Worm (Caenorhabditis elegans) whole organism, midembryonic: ENCODE data around the gene cdk-1.

ENCODE experiments used
- T22C8.4 ChIP-seq: fragments of 200-800 bp; sonication (Bioruptor generic); IDR thresholded peaks from 2 replicates; pipeline ENCODE4 v1.3.6; 2022; ENCODE audit warnings: missing genetic modification characterization, missing compliant biosample characterization
- cog-1 ChIP-seq: sonication (generic microtip); optimal IDR thresholded peaks from 2 replicates; lab custom pipeline; 2016; ENCODE audit warnings: missing genetic modification characterization, missing compliant biosample characterization
- flt-1 ChIP-seq: fragments of 200-800 bp; sonication (Bioruptor generic); IDR thresholded peaks from 2 replicates; pipeline ENCODE4 v1.3.6; 2022; ENCODE audit warnings: missing genetic modification characterization, missing compliant biosample characterization
- klf-2 ChIP-seq: fragments of 200-800 bp; sonication (Bioruptor generic); conservative IDR thresholded peaks from 2 replicates; pipeline ENCODE4 v1.3.6; 2022; ENCODE audit warnings: missing genetic modification reagents, missing genetic modification characterization, missing compliant biosample characterization
- med-1 ChIP-seq: sonication (generic microtip); optimal IDR thresholded peaks from 2 replicates; lab custom pipeline; 2017; ENCODE audit warnings: missing genetic modification characterization, mild to moderate bottlenecking, missing compliant biosample characterization, antibody characterized with exemption, missing genetic modification reagents; ENCODE audit not compliant: insufficient read depth
- ref-1 ChIP-seq: fragments of 200-800 bp; sonication (Bioruptor generic); conservative IDR thresholded peaks from 2 replicates; pipeline ENCODE4 v1.3.6; 2022; ENCODE audit warnings: missing genetic modification reagents, missing genetic modification characterization, missing compliant biosample characterization
- tab-1 ChIP-seq: fragments of 200-800 bp; sonication (Bioruptor generic); IDR thresholded peaks from 2 replicates; pipeline ENCODE4 v1.3.6; 2022; ENCODE audit warnings: missing genetic modification characterization, missing compliant biosample characterization
- ztf-23 ChIP-seq: fragments of 200-800 bp; sonication (Bioruptor generic); IDR thresholded peaks from 2 replicates; pipeline ENCODE4 v1.3.6; 2022; ENCODE audit warnings: missing genetic modification reagents, missing genetic modification characterization, missing compliant biosample characterization
- ztf-29 ChIP-seq: fragments of 200-800 bp; sonication (Bioruptor generic); IDR thresholded peaks from 2 replicates; pipeline ENCODE4 v1.3.6; 2022; ENCODE audit warnings: missing genetic modification reagents, missing genetic modification characterization, missing compliant biosample characterization

cdk-1 gene

DNA sequence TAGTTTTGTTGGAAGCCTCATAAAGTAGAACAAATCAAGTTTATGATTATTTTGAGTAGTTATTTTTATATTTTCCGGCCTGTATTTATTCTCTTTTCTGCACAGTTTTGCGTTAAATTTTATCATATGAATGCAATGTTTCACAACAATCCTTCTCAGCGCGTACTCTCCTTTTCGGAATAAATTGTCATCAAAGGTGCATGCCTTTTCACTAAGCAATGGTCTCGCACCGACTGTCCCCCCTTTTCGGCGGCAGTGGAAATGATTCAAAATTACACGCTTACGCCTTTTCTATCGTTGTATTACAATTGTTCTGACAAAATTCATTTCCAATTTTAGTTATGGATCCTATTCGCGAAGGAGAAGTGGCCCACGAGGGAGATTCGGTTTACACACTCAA lies at the start of gene cdk-1, which contains the start of gene iff-1:
TSS of gene cdk-1 (plus strand) at position 340 of the 400 bp plus-strand sequence.
TSS of gene iff-1 (minus strand) at position 61 of the 400 bp plus-strand sequence.
- TF ChIP-seq ref-1 (GFP tag; lab: Robert Waterston, UW) (no peak), flt-1 (0 out of 2 replicates have a peak, but pooled peaks have one; percentile 25), cog-1 (no peak), tab-1 (GFP tag; lab: Robert Waterston, UW) (no peak), klf-2 (GFP tag; lab: Robert Waterston, UW) (no peak), ztf-29 (GFP tag; lab: Robert Waterston, UW) (no peak), T22C8.4 (no peak), med-1 (GFP tag; lab: Kevin White, UChicago) (no peak), ztf-23 (GFP tag; lab: Robert Waterston, UW) (no peak)

DNA sequence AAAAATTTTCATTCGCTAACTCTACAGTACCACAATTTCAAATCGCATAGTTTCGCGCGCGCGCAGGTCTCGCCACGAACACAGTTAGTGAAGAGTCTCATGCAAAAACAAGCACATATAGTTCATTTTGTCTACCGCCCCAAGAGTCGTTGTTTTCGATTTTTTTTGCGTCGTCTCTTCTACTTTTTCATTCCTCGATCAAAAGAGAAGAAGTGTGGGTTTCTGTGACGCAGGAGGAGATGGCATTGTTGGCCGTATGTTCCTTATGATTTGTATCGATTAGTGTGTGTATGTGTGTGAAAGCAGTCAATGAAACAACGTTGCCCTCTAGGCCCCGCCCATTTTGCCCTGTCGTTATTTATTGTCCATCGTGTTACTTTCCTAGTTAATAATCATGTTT lies 49.4 kb upstream of the cdk-1 start:
- TF ChIP-seq ztf-29 (GFP tag; lab: Robert Waterston, UW), result no peak
- no peak for TF ChIP-seq ref-1 (GFP tag; lab: Robert Waterston, UW)
- TF ChIP-seq flt-1, result no peak
- no peak for TF ChIP-seq cog-1
- no peak for TF ChIP-seq ztf-23 (GFP tag; lab: Robert Waterston, UW)
- no peak for TF ChIP-seq med-1 (GFP tag; lab: Kevin White, UChicago)
- no peak for TF ChIP-seq tab-1 (GFP tag; lab: Robert Waterston, UW)
- no peak for TF ChIP-seq klf-2 (GFP tag; lab: Robert Waterston, UW)
- no peak for TF ChIP-seq T22C8.4

DNA sequence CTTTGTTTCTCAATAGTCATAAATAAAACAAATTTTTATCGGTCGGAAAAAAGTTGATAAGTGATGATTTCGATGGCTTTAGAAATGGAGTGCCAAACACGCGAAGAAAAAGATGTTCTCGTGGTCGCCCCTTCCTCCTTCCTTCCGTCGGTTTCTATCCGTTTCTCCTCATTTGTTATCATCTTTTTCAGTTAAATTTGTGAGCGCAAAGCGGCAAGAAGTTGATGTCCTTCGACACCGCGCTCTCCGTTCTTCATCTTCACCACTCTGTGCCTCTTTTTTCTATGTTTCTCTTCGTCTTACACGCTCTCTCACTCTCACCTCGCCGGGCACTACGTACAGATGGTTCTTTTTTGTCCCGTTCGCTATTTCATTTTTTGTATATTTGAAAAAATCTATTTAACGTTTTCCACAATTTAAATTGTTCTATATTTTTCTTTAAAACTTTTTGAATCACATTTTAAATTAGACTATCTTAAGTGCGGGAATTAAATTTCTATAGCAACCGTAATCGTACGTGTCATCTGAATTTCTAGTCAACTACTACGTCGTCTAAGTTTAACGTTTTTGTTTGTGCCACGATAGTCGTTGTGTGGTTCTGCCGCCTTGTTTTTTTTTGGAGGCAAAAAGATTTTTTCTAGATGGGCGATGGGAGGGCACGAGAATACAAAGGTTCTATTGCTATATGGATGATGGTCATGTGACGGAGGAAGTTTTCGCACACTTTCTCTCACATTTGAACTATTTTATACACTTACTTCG lies 48.5 kb upstream of the cdk-1 start:
- no peak for TF ChIP-seq ztf-23 (GFP tag; lab: Robert Waterston, UW)
- TF ChIP-seq ref-1 (GFP tag; lab: Robert Waterston, UW), result no peak
- no peak for TF ChIP-seq ztf-29 (GFP tag; lab: Robert Waterston, UW)
- no peak for TF ChIP-seq klf-2 (GFP tag; lab: Robert Waterston, UW)
- TF ChIP-seq flt-1, result no peak
- no peak for TF ChIP-seq T22C8.4
- TF ChIP-seq med-1 (GFP tag; lab: Kevin White, UChicago), result no peak
- no peak for TF ChIP-seq cog-1
- TF ChIP-seq tab-1 (GFP tag; lab: Robert Waterston, UW), result no peak

DNA sequence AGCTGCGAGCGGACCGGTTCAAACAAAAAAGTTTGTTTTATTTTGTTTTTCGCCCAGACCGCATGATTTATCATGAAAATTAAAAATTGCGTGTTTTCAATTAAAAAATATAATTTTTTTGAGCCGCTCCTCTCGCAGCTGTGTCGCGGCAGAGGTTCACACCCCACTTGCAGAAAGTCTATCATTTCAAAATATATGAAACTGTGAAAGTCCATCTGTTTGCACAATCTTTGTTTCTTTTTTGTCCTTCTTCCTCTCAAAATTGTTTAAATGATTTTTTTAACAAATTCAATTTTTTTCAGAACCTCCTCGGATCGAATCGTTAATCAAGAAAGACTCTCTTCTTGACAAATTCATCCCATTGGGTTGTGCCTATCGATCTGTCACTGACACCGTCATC lies 47.7 kb upstream of the cdk-1 start, which contains the start of gene tlk-1:
TSS of gene tlk-1 (plus strand) at position 301 of the 400 bp plus-strand sequence.
- no peak for TF ChIP-seq ztf-29 (GFP tag; lab: Robert Waterston, UW)
- TF ChIP-seq T22C8.4, result no peak
- TF ChIP-seq cog-1, result no peak
- no peak for TF ChIP-seq ztf-23 (GFP tag; lab: Robert Waterston, UW)
- TF ChIP-seq med-1 (GFP tag; lab: Kevin White, UChicago), result no peak
- no peak for TF ChIP-seq klf-2 (GFP tag; lab: Robert Waterston, UW)
- no peak for TF ChIP-seq ref-1 (GFP tag; lab: Robert Waterston, UW)
- TF ChIP-seq flt-1, result no peak
- no peak for TF ChIP-seq tab-1 (GFP tag; lab: Robert Waterston, UW)

DNA sequence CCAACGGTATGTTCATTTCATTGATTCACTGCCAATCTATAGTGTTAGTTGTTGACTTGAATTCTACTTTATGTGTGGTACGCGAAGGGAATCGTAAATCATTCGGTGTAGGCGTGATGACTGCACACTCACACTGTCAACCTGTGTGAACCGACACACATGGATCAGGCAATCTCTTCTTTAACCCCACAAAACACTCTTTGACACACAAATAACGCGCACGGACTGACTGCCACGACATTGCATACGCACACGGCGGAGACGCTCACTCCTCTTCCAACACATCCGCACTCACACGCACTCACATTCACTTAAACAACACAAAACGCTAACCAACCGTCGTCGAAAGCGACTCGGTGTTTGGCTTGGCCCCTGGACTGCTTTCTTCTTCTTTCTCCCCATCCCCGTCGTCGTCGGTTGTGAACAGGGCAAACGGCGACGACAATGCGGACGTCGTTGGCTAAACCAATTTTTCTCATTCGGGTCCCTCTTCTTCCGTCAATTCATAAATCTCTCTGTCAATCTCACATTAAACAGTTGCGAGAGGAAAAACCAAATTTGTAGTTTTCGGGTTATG lies 47.1 kb upstream of the cdk-1 start:
- TF ChIP-seq ref-1 (GFP tag; lab: Robert Waterston, UW), result no peak
- TF ChIP-seq T22C8.4, result no peak
- TF ChIP-seq klf-2 (GFP tag; lab: Robert Waterston, UW), result no peak
- no peak for TF ChIP-seq ztf-29 (GFP tag; lab: Robert Waterston, UW)
- TF ChIP-seq cog-1, result no peak
- no peak for TF ChIP-seq med-1 (GFP tag; lab: Kevin White, UChicago)
- TF ChIP-seq flt-1, result no peak
- no peak for TF ChIP-seq ztf-23 (GFP tag; lab: Robert Waterston, UW)
- no peak for TF ChIP-seq tab-1 (GFP tag; lab: Robert Waterston, UW)

DNA sequence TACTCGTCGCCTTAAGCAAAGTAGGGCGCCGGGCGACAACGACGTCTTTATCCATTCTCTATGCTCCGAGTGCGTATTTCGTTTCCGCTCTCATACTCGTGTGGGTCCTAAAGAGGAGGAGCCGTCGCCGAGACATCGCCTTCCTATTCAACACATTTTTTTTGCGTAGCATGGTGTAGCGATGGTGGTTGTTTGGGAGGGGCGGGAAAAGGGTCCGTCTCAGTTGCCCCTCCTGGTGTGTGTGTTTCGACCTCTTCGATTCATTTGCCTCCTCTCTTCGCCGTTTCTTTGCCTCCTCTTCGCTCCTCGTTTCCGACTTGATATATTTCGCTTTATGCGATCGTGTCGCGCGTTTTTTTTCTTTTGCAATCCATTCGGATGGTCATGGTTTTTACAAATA lies 45.5 kb upstream of the cdk-1 start:
- TF ChIP-seq ztf-23 (GFP tag; lab: Robert Waterston, UW), result no peak
- no peak for TF ChIP-seq T22C8.4

DNA sequence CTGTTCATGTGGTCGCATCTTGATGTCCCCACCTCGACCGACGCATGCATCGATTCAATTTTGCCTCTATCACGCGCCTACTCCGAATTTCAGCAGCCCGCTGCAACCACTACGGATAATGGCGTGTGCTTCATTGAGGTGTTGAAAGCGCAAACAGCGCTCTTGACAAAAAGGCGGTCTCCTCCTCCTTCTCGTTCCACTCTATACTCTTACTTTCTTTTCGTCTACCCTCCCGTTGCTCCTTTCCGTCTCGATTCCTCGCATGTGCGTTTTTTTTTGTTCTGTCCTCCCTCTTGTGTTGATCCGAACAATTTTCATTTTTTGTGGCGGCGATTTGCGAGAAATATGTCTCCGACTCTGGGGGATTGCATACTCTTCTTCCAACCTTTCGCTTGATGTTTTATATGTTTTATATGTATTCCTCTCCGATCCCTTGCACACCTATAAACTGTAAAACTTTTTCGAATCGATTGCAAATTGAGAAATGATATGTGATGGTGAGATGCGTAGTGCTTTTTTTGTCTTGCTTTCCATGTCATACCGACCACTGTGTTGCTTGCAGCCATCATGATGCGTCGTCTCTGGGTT lies 44.5 kb upstream of the cdk-1 start:
- no peak for TF ChIP-seq cog-1
- no peak for TF ChIP-seq ref-1 (GFP tag; lab: Robert Waterston, UW)
- peak; percentile 36; the same call in 1 of the 2 replicates for TF ChIP-seq flt-1
- no peak for TF ChIP-seq ztf-29 (GFP tag; lab: Robert Waterston, UW)

DNA sequence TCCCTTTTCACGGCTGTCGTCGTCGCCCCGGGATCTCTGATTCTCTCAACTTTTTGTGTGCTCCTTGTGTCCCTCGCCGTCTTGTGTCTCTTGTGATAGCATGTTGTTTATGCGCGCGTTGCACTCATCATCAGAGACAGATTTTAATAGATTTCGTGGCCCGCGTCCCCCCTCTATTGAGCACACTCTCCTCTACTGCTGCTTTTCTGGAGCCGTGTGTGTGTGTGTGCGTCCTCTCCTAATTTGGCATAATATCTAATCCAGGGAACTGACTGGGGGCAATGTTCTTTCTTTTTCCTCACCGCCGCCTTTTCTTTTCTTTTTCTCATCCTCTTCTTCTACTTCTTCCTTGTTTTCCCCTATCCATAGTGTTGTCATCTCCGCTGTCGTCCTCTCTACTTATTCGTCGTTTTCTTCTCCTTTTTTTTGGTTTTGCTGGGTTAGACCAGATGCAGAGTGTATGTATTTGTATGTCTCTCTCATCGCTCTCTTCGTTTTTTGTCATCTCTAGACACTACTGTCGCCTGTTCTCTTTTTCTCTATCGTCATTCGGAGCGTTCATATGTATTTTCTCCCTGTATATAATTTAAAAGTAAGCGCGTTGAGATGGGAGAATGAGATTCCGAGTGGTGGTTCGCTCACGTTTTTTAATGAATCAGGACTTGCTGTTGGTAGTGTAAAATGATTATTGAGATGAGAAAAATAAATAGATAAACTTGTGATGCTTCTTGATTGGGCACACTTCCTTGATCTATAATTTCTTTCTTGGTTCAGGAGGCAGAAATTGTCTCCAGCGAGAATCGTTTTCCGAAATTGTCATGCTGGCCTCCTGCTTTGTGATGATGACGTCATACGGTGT lies 43.3 kb upstream of the cdk-1 start:
- TF ChIP-seq ztf-29 (GFP tag; lab: Robert Waterston, UW) (no peak), ztf-23 (GFP tag; lab: Robert Waterston, UW) (0 out of 2 replicates have a peak, but pooled peaks have one; percentile 57), flt-1 (no peak), cog-1 (peak; percentile 64), T22C8.4 (no peak), med-1 (GFP tag; lab: Kevin White, UChicago) (no peak), klf-2 (GFP tag; lab: Robert Waterston, UW) (no peak), ref-1 (GFP tag; lab: Robert Waterston, UW) (no peak)

DNA sequence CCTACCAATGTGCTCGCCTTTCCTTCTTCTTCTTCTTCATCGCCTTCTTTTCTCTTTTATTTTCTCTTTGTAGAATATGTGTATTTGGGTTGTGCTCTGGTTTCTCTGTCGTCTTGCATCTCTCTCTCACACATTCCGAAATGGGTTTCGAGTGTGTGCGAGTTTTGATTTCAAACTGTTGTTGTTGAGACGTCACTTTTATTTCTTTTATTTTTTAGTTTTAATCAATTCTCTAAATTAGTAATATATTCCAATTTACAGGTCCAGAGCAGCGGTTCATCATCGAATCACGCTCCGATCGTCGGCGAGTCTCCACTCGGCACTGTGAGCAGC lies 42.7 kb upstream of the cdk-1 start:
- TF ChIP-seq ztf-23 (GFP tag; lab: Robert Waterston, UW) (no peak), T22C8.4 (no peak), med-1 (GFP tag; lab: Kevin White, UChicago) (no peak), tab-1 (GFP tag; lab: Robert Waterston, UW) (no peak), cog-1 (no peak), ztf-29 (GFP tag; lab: Robert Waterston, UW) (no peak), ref-1 (GFP tag; lab: Robert Waterston, UW) (no peak), klf-2 (GFP tag; lab: Robert Waterston, UW) (no peak), flt-1 (no peak)
